Worm (Caenorhabditis elegans) whole organism, L2 larva: ENCODE data around the gene F09F9.1.

Source experiments
- C34F6.9 ChIP-seq: fragments of 150-350 bp; optimal IDR thresholded peaks from 2 replicates; lab custom pipeline; 2014; ENCODE audit warnings: missing biosample characterization, missing genetic modification characterization
- F13H6.1 ChIP-seq: sonication (generic microtip); optimal IDR thresholded peaks from 2 replicates; lab custom pipeline; 2016; ENCODE audit warnings: missing genetic modification characterization, missing compliant biosample characterization
- alr-1 ChIP-seq: fragments of 150-350 bp; optimal IDR thresholded peaks from 2 replicates; lab custom pipeline; 2014; ENCODE audit warnings: missing biosample characterization, missing genetic modification characterization
- ama-1 ChIP-seq: fragments of 150-350 bp; optimal IDR thresholded peaks from 2 replicates; lab custom pipeline; 2018; ENCODE audit warnings: inconsistent platforms
- blmp-1 ChIP-seq: sonication (generic microtip); optimal IDR thresholded peaks from 2 replicates; lab custom pipeline; 2017; ENCODE audit warnings: missing genetic modification characterization, mild to moderate bottlenecking, missing compliant biosample characterization, antibody characterized with exemption, moderate library complexity; ENCODE audit not compliant: insufficient read depth
- ceh-82 ChIP-seq: fragments of 150-350 bp; optimal IDR thresholded peaks from 2 replicates; lab custom pipeline; 2014; ENCODE audit warnings: missing biosample characterization, missing genetic modification characterization
- dmd-4 ChIP-seq: sonication (generic microtip); optimal IDR thresholded peaks from 2 replicates; lab custom pipeline; 2017; ENCODE audit warnings: missing biosample characterization, missing genetic modification characterization
- egl-27 ChIP-seq: sonication (generic microtip); optimal IDR thresholded peaks from 3 replicates; lab custom pipeline; 2017; ENCODE audit warnings: missing biosample characterization, missing genetic modification reagents, missing genetic modification characterization
- elt-1 ChIP-seq: fragments of 150-350 bp; optimal IDR thresholded peaks from 2 replicates; lab custom pipeline; 2014; ENCODE audit warnings: missing biosample characterization, missing genetic modification characterization
- elt-3 ChIP-seq: sonication (generic microtip); optimal IDR thresholded peaks from 2 replicates; lab custom pipeline; 2017; ENCODE audit warnings: missing biosample characterization, missing genetic modification characterization
- gmeb-1 ChIP-seq: fragments of 150-350 bp; optimal IDR thresholded peaks from 2 replicates; lab custom pipeline; 2014; ENCODE audit warnings: missing biosample characterization, missing genetic modification characterization
- lin-11 ChIP-seq: fragments of 150-350 bp; sonication (generic microtip); optimal IDR thresholded peaks from 2 replicates; lab custom pipeline; 2014; ENCODE audit warnings: missing biosample characterization, missing genetic modification characterization, inconsistent platforms, mixed read lengths
- lin-13 ChIP-seq: fragments of 150-350 bp; optimal IDR thresholded peaks from 2 replicates; lab custom pipeline; 2014; ENCODE audit warnings: missing biosample characterization, missing genetic modification reagents, missing genetic modification characterization
- lin-39 ChIP-seq: fragments of 150-350 bp; optimal IDR thresholded peaks from 2 replicates; lab custom pipeline; 2014; ENCODE audit warnings: missing biosample characterization, missing genetic modification reagents, missing genetic modification characterization
- lsy-2 ChIP-seq, 2 experiments: fragments of 150-350 bp in 1 of 2; sonication (generic microtip) in 1 of 2; optimal IDR thresholded peaks; 2 replicates each; lab custom pipeline; 2014 to 2017; ENCODE audit warnings: missing biosample characterization in 2 of 2, missing genetic modification characterization in 2 of 2
- mbf-1 ChIP-seq: sonication (generic microtip); optimal IDR thresholded peaks from 2 replicates; lab custom pipeline; 2017; ENCODE audit warnings: missing biosample characterization, missing genetic modification characterization
- mdl-1 ChIP-seq, 2 experiments: fragments of 150-350 bp in 1 of 2; sonication (generic microtip) in 1 of 2; optimal IDR thresholded peaks; 2 replicates each; lab custom pipeline; 2017; ENCODE audit warnings: missing biosample characterization in 2 of 2, missing genetic modification characterization in 2 of 2
- nhr-10 ChIP-seq: sonication (generic microtip); optimal IDR thresholded peaks from 2 replicates; lab custom pipeline; 2017; ENCODE audit warnings: missing biosample characterization, missing genetic modification characterization
- nhr-11 ChIP-seq: fragments of 150-350 bp; optimal IDR thresholded peaks from 2 replicates; lab custom pipeline; 2014; ENCODE audit warnings: missing biosample characterization, missing genetic modification characterization
- nhr-129 ChIP-seq: fragments of 150-350 bp; optimal IDR thresholded peaks from 2 replicates; lab custom pipeline; 2014; ENCODE audit warnings: missing biosample characterization, missing genetic modification characterization
- nhr-21 ChIP-seq: fragments of 150-350 bp; optimal IDR thresholded peaks from 2 replicates; lab custom pipeline; 2014; ENCODE audit warnings: missing biosample characterization, missing genetic modification characterization
- nhr-237 ChIP-seq: fragments of 150-350 bp; optimal IDR thresholded peaks from 2 replicates; lab custom pipeline; 2014; ENCODE audit warnings: missing biosample characterization, missing genetic modification characterization
- nhr-77 ChIP-seq: fragments of 150-350 bp; optimal IDR thresholded peaks from 2 replicates; lab custom pipeline; 2014; ENCODE audit warnings: missing biosample characterization, missing genetic modification characterization
- sem-4 ChIP-seq: fragments of 150-350 bp; optimal IDR thresholded peaks from 2 replicates; lab custom pipeline; 2014; ENCODE audit warnings: missing biosample characterization, missing genetic modification reagents, missing genetic modification characterization
- skn-1 ChIP-seq: sonication (generic microtip); optimal IDR thresholded peaks from 2 replicates; lab custom pipeline; 2017; ENCODE audit warnings: missing biosample characterization, missing genetic modification characterization
- sma-9 ChIP-seq, 2 experiments: fragments of 150-350 bp in 1 of 2; sonication (generic microtip) in 1 of 2; optimal IDR thresholded peaks; 2 replicates each; lab custom pipeline; 2014 to 2016; ENCODE audit warnings: missing genetic modification characterization in 2 of 2, mild to moderate bottlenecking in 1 of 2, missing biosample characterization in 1 of 2, missing compliant biosample characterization in 1 of 2, missing genetic modification reagents in 1 of 2, moderate library complexity in 1 of 2
- unc-39 ChIP-seq: fragments of 150-350 bp; optimal IDR thresholded peaks from 2 replicates; lab custom pipeline; 2014; ENCODE audit warnings: missing biosample characterization, missing genetic modification characterization
- unc-55 ChIP-seq: fragments of 150-350 bp; sonication (generic microtip); optimal IDR thresholded peaks from 3 replicates; lab custom pipeline; 2014; ENCODE audit warnings: missing biosample characterization, missing genetic modification reagents, missing genetic modification characterization
- unc-62 ChIP-seq: fragments of 150-350 bp; optimal IDR thresholded peaks from 2 replicates; lab custom pipeline; 2014; ENCODE audit warnings: missing biosample characterization, missing genetic modification reagents, missing genetic modification characterization
- zag-1 ChIP-seq: fragments of 150-350 bp; optimal IDR thresholded peaks from 2 replicates; lab custom pipeline; 2014; ENCODE audit warnings: missing biosample characterization, missing genetic modification characterization
- ztf-11 ChIP-seq: sonication (generic microtip); optimal IDR thresholded peaks from 2 replicates; lab custom pipeline; 2017; ENCODE audit warnings: missing biosample characterization, missing genetic modification characterization

Gene F09F9.1

ce11 chrX:4115026-4115425, at the start of gene F09F9.1:
TSS of gene F09F9.1 (plus strand) at chrX:4115326.
- no peak for TF ChIP-seq lin-39
- TF ChIP-seq dmd-4 (tag; lab: Kevin White, UChicago), result no peak
- no peak for TF ChIP-seq nhr-21 (tag; lab: Kevin White, UChicago)
- no peak for TF ChIP-seq skn-1
- TF ChIP-seq C34F6.9 (tag; lab: Kevin White, UChicago), result no peak
- no peak for TF ChIP-seq mdl-1 (tag; optimal IDR thresholded peaks at IDR 0.05; lab: Kevin White, UChicago)
- TF ChIP-seq egl-27 (tag; lab: Kevin White, UChicago), result no peak
- no peak for TF ChIP-seq sma-9 (GFP tag; optimal IDR thresholded peaks at IDR 0.05; lab: Kevin White, UChicago)
- TF ChIP-seq sma-9 (tag; optimal IDR thresholded peaks at IDR 0.05; lab: Kevin White, UChicago), result no peak
- TF ChIP-seq nhr-77, result no peak
- TF ChIP-seq gmeb-1 (tag; lab: Kevin White, UChicago), result no peak
- TF ChIP-seq ztf-11, result no peak
- TF ChIP-seq lin-13 (GFP tag; lab: Kevin White, UChicago), result no peak
- no peak for TF ChIP-seq nhr-129

- TF ChIP-seq elt-3 (tag; lab: Kevin White, UChicago) (no peak), nhr-237 (tag; lab: Kevin White, UChicago) (no peak), lin-11 (no peak), mdl-1 (tag; optimal IDR thresholded peaks at IDR 0.05; lab: Kevin White, UChicago) (no peak), alr-1 (tag; lab: Kevin White, UChicago) (no peak), unc-62 (GFP tag; lab: Kevin White, UChicago) (no peak), lsy-2 (tag; optimal IDR thresholded peaks at IDR 0.05; lab: Kevin White, UChicago) (no peak)
Observed at ce11 chrX:4068180-4068579, 46.9 kb upstream of the F09F9.1 start.

DNA sequence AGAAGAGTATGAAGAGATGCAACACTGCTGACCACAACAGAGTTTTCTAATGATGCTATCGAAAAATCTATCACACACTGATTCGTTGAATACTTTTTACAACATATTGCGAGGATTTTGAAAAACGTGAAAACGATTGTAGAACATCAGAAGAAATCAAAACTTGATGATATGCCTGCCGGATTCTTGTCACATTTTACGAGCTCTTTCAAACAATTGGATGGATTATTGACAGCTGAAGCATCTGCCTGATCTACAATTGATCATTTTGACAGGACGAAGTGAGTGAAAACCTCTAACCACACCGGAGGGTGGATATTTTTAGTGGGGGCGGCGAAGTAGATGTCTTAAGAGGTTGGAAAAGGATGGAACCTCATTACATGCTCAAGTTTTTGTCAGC, 42.6 kb upstream of the F09F9.1 start:
- no peak for TF ChIP-seq unc-39
- no peak for TF ChIP-seq F13H6.1 (tag; lab: Kevin White, UChicago)
- no peak for TF ChIP-seq nhr-129
- TF ChIP-seq unc-55 (GFP tag; lab: Kevin White, UChicago), result no peak
- TF ChIP-seq sem-4 (tag; lab: Kevin White, UChicago), result no peak
- TF ChIP-seq elt-1 (tag; lab: Kevin White, UChicago), result no peak
- TF ChIP-seq, all 48 proteins: peak for 0

- peak; percentile 36 for TF ChIP-seq F13H6.1 (tag; lab: Kevin White, UChicago)
- peak in 1 of 2 experiments; percentile 6 for TF ChIP-seq lsy-2 (tag; optimal IDR thresholded peaks at IDR 0.05; lab: Kevin White, UChicago)
- peak; percentile 14 for TF ChIP-seq sma-9 (GFP tag; optimal IDR thresholded peaks at IDR 0.05; lab: Kevin White, UChicago)
- no peak for TF ChIP-seq sma-9 (tag; optimal IDR thresholded peaks at IDR 0.05; lab: Kevin White, UChicago)
- TF ChIP-seq nhr-237 (tag; lab: Kevin White, UChicago), result no peak
Observed at ce11 chrX:4075934-4076333, 39.2 kb upstream of the F09F9.1 start.

DNA sequence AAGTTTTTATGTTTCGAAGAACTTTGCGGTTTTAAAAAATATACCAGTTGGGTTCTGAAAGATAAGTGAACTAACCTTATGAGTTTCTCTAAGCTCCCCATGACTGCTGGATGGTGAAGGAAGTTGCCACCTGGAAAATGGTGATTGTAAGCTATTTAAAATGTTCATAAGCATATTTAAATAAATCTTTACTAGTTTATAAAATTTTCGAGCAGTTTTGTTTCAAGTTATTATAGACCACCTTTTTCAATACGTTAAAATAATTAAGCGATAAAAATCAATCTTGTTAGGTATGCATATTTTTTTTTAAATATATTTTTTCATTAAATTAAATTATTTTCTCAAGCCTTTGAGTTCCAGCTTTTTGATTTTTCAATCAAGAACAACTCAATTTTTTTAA, 35.9 kb upstream of the F09F9.1 start, which contains the start of gene T06F4.1:
Gene T06F4.1 (minus strand): TSS at position 101 of the 400 bp plus-strand sequence.
- TF ChIP-seq nhr-11 (tag; lab: Kevin White, UChicago) (no peak), ama-1 (no peak), lsy-2 (tag; optimal IDR thresholded peaks at IDR 0.05; lab: Kevin White, UChicago) (no peak), nhr-10 (no peak), mbf-1 (no peak), nhr-237 (tag; lab: Kevin White, UChicago) (no peak), nhr-77 (no peak), lin-39 (no peak), gmeb-1 (tag; lab: Kevin White, UChicago) (no peak)

DNA sequence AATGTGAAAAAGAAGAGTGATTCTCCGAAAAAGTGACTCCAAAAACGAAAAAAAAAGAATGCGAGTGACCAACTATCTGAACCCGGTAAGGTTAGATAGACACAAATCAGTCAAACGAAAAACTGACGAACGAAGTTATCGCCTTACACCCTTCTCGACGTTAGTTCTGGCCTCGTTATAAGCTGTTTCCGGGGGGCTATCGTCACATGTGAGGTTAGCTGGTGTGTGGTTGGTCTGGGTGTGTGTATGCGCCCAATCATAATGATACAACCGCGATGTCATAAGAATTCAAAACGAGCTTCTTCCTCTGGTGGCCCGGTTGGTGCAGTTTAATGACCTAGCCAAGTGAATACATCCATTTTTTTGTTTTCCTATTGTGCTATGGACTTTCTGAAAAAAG, 29.6 kb upstream of the F09F9.1 start:
- no peak for TF ChIP-seq F13H6.1 (tag; lab: Kevin White, UChicago)
- TF ChIP-seq blmp-1 (tag; lab: Kevin White, UChicago), result no peak
- TF ChIP-seq ceh-82 (tag; lab: Kevin White, UChicago), result no peak
- TF ChIP-seq zag-1 (tag; lab: Kevin White, UChicago), result no peak
